Worm (Caenorhabditis elegans): ENCODE measurements around the gene K09H11.11.

The K09H11.11 gene

DNA sequence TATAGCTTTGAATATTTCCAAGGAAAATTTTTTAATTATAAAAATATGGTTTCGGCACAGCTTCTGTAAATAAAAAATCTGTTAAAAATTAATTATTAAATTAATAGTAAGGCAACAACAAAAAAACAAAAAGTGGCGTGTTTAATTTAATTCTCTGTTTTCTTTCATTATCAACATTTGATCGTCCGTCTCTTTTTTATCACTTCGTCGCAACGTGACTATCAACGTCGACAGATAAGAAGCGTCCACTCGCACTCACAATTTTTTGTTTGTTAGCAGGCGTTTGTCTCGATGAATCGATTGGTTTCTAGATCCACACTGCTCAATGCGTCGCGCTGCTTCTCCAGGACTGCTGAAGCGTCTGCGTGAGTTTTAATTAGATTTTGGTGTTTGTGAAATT, 42.4 kb downstream of the K09H11.11 start, which contains the start of gene gcst-1 (continued):
- TF ChIP-seq snpc-4 (tag; optimal IDR thresholded peaks at IDR 0.05) = no peak
- no peak for TF ChIP-seq lsy-2 (tag; optimal IDR thresholded peaks at IDR 0.05)
- TF ChIP-seq lin-13 (GFP tag; optimal IDR thresholded peaks at IDR 0.05) = no peak
- no peak for TF ChIP-seq sup-37 (GFP tag; optimal IDR thresholded peaks at IDR 0.05)
- TF ChIP-seq ama-1 (optimal IDR thresholded peaks at IDR 0.05) = no peak
- TF ChIP-seq nhr-76 (tag; optimal IDR thresholded peaks at IDR 0.05) = no peak
- no peak for TF ChIP-seq fkh-8 (tag; optimal IDR thresholded peaks at IDR 0.05)
- no peak for TF ChIP-seq mep-1 (tag; optimal IDR thresholded peaks at IDR 0.05)

DNA sequence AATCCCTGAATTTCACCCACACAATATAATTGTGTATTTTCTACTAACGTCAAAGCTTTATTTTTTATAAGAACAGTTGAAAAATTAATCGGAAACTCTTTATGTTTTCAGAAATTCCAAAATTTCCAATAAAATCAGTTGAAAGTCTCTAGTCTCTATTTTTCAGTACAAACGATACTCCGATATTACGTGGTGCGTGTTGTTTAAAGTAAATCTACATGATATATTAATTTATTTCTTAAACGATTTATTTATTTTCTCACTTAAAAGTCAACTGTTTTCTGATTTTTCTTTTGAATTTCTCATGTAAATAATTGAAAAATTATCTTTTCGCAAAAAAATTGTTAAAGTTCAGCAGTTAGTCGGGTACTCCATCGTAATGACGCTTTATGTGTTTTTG, 42.9 kb downstream of the K09H11.11 start:
- no peak for TF ChIP-seq mef-2 (tag; optimal IDR thresholded peaks at IDR 0.05)
- peak; percentile 18 to 29 for TF ChIP-seq lsy-2 (tag; optimal IDR thresholded peaks at IDR 0.05)
- peak in 1 of 2 experiments; percentile 9 for TF ChIP-seq efl-1 (optimal IDR thresholded peaks at IDR 0.05)
- TF ChIP-seq efl-1 (GFP tag; optimal IDR thresholded peaks at IDR 0.05 in 1 of 2) = peak; percentile 18 to 72

DNA sequence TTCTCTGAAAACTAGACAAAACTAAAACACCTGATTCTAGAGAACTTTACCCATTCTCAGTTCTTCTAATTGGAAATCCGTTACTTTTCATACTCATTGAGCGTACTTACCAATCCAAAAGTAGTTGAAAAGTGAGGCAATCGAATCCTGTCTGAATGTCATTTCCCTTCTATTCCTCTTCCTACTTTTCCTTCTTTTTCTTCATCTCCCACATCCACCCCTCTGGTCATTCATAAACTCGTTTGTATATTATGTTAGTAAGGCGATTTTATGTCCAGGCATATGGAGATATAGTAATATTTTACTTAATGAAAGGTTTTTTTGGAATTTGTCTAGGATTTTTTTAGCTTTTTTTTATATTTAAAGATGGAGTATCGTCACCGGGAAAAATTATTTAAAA, 46.7 kb downstream of the K09H11.11 start:
- peak; percentile 32 for TF ChIP-seq nhr-71 (tag; optimal IDR thresholded peaks at IDR 0.05)
- TF ChIP-seq ces-1 (GFP tag; optimal IDR thresholded peaks at IDR 0.05) = no peak
- TF ChIP-seq fos-1 (tag; optimal IDR thresholded peaks at IDR 0.05) = no peak
- TF ChIP-seq sup-37 (GFP tag; optimal IDR thresholded peaks at IDR 0.05) = no peak
- TF ChIP-seq lin-13 (GFP tag; optimal IDR thresholded peaks at IDR 0.05) = no peak
- TF ChIP-seq aha-1 (tag; optimal IDR thresholded peaks at IDR 0.05) = no peak
- TF ChIP-seq mep-1 (tag; optimal IDR thresholded peaks at IDR 0.05) = no peak
- TF ChIP-seq fkh-8 (tag; optimal IDR thresholded peaks at IDR 0.05) = peak; percentile 31
- no peak for TF ChIP-seq unc-62 (GFP tag; optimal IDR thresholded peaks at IDR 0.05)
- TF ChIP-seq efl-1 (optimal IDR thresholded peaks at IDR 0.05) = no peak
- TF ChIP-seq efl-1 (GFP tag; optimal IDR thresholded peaks at IDR 0.05 in 1 of 2) = peak in 1 of 2 experiments; percentile 81
- TF ChIP-seq zag-1 (tag; optimal IDR thresholded peaks at IDR 0.05) = no peak
- TF ChIP-seq blmp-1 (tag; optimal IDR thresholded peaks at IDR 0.05) = no peak
- TF ChIP-seq lsy-2 (tag; optimal IDR thresholded peaks at IDR 0.05) = no peak
- TF ChIP-seq hlh-4 (tag; optimal IDR thresholded peaks at IDR 0.05) = peak; percentile 77
- no peak for TF ChIP-seq nhr-85 (tag)
- no peak for TF ChIP-seq elt-2 (tag; optimal IDR thresholded peaks at IDR 0.05)
- no peak for TF ChIP-seq alr-1 (tag; optimal IDR thresholded peaks at IDR 0.05; ENCODE audit: borderline replicate concordance)
- no peak for TF ChIP-seq isw-1 (GFP tag; IDR thresholded peaks at IDR 0.05)
- TF ChIP-seq ztf-11 (tag; optimal IDR thresholded peaks at IDR 0.05) = no peak
- no peak for TF ChIP-seq C34B4.2 (tag; optimal IDR thresholded peaks at IDR 0.05)
- TF ChIP-seq tlp-1 (tag; optimal IDR thresholded peaks at IDR 0.05) = no peak
- TF ChIP-seq irx-1 (tag; optimal IDR thresholded peaks at IDR 0.05) = no peak
- TF ChIP-seq nhr-76 (tag; optimal IDR thresholded peaks at IDR 0.05) = no peak

DNA sequence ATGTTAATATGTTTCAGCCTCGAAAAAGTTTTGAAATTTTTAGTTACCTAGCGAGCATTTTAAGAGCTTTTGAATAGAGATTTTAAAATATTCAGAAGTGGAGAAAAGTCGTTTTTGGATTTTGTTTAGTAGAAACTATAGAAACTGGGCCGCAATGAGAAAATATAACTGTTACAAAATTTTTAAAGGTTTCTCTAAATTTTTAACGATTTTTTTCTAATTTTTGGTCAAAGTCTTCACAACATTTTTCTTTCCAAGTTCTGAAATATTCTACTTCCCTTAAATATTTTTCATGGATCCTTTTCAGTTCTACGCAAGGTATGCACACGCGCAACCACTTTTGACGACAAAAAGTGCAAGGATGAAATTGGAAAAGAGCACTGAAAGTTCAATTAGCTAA, 49.5 kb downstream of the K09H11.11 start, which contains the start of gene peli-1:
Gene peli-1 (plus strand): TSS at position 301 of the 400 bp plus-strand sequence.
- TF ChIP-seq hlh-17 (GFP tag; optimal IDR thresholded peaks at IDR 0.05; ENCODE audit: borderline replicate concordance) (no peak), snpc-4 (tag; optimal IDR thresholded peaks at IDR 0.05) (no peak), lin-39 (tag; optimal IDR thresholded peaks at IDR 0.05) (no peak), sox-4 (tag; optimal IDR thresholded peaks at IDR 0.05) (no peak), isw-1 (GFP tag; IDR thresholded peaks at IDR 0.05) (no peak), pqm-1 (tag; optimal IDR thresholded peaks at IDR 0.05) (no peak), unc-30 (tag; optimal IDR thresholded peaks at IDR 0.05) (no peak), fkh-10 (GFP tag; optimal IDR thresholded peaks at IDR 0.05) (no peak), snu-23 (GFP tag; optimal IDR thresholded peaks at IDR 0.05) (no peak)

Data from whole organism, L1 larva.